Fruit fly (Drosophila melanogaster): ENCODE measurements around the gene CG42367.

The CG42367 gene

DNA sequence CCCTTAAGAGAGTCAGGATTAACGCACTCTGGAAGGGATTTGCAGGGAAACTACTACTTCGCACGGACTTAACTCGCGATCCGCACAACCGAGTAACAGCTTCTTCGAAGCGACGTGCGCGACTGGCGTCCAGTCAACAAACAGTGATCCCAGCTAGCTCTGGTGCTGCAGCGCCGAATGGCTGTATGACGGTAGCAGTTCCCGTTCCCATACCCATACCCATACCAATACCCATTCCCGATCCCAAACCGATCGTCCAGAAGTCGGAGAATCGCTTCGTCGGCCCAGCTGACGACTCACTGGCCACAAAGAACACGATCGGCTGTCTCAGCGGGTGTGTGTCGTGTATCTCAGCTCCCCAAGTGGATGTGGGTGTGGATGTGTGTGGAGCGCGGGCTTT lies 16.9 kb downstream of the CG42367 start, which contains the start of gene CG5853:
TSS of gene CG5853 (minus strand) at position 384 of the 400 bp plus-strand sequence.
- TF ChIP-seq Clk (GFP tag; optimal IDR thresholded peaks at IDR 0.05) = peak; percentile 25
- TF ChIP-seq CG11617 (GFP tag; optimal IDR thresholded peaks at IDR 0.05) = no peak
- no peak for TF ChIP-seq Crg-1 (GFP tag; optimal IDR thresholded peaks at IDR 0.05)
- peak; percentile 62 for TF ChIP-seq bab1 (GFP tag; optimal IDR thresholded peaks at IDR 0.05)
- no peak for TF ChIP-seq CG5204 (GFP tag; optimal IDR thresholded peaks at IDR 0.05)
- peak; percentile 18 for TF ChIP-seq toe (GFP tag; optimal IDR thresholded peaks at IDR 0.05)
- TF ChIP-seq CG7045 (GFP tag; optimal IDR thresholded peaks at IDR 0.05) = no peak
- TF ChIP-seq CG14711 (tag; optimal IDR thresholded peaks at IDR 0.05) = peak; percentile 11
- TF ChIP-seq tj (GFP tag; optimal IDR thresholded peaks at IDR 0.05) = peak; percentile 25
- peak; percentile 79 for TF ChIP-seq cic (GFP tag; optimal IDR thresholded peaks at IDR 0.05)
- peak; percentile 27 for TF ChIP-seq CG33017 (tag; optimal IDR thresholded peaks at IDR 0.05)
- TF ChIP-seq CG12768 (GFP tag; optimal IDR thresholded peaks at IDR 0.05) = peak; percentile 78
- TF ChIP-seq CG1620 (GFP tag; optimal IDR thresholded peaks at IDR 0.05) = no peak
- TF ChIP-seq ovo (GFP tag; optimal IDR thresholded peaks at IDR 0.05) = peak; percentile 37
- TF ChIP-seq Mnt (GFP tag; optimal IDR thresholded peaks at IDR 0.05) = peak; percentile 79
- peak; percentile 33 for TF ChIP-seq pad (GFP tag; optimal IDR thresholded peaks at IDR 0.05)
- TF ChIP-seq Hr96 (GFP tag; optimal IDR thresholded peaks at IDR 0.05) = peak; percentile 46
- TF ChIP-seq CG7101 (tag; optimal IDR thresholded peaks at IDR 0.05) = peak; percentile 26
- TF ChIP-seq kay (GFP tag; ENCODE audit: borderline replicate concordance) = no peak

DNA sequence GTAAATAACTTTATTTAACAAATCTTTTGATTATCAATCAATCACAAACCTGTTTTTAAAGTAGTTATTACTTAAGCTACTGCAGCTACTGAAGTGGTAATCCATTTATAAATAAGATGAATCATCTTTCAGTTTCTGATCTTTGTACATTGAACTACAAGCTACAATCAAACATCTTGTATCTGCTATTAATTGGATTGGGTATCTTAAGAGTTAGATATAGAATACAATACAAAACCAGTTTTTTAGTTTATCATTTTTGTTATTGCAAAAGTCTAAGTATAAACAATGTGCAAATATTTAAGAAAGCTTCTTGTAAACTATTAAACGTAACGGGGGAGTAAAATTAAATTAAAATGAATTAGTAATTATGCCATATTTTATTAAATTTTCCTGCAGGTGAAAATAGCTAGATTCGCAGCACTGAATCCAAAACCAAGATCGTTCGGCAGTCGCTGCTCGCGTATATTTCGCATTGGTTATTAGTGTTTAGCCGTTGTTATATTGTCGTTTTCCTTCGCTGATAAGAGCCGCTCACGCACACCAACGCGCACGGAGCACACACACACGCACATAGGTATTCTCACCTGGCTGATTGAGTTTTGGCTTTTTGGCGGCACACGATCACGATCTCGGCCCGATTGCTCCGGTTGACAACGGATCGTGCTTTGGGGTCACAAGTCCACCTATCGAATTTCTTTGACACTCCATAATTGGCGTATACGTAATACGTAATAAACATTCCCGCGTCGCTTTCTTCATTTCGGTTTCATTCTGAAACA lies 17.5 kb downstream of the CG42367 start:
- TF ChIP-seq CG11617 (GFP tag; optimal IDR thresholded peaks at IDR 0.05) (no peak), cic (GFP tag; optimal IDR thresholded peaks at IDR 0.05) (peak; percentile 47), CG33017 (tag; optimal IDR thresholded peaks at IDR 0.05) (no peak), CG12768 (GFP tag; optimal IDR thresholded peaks at IDR 0.05) (peak; percentile 68), Hr96 (GFP tag; optimal IDR thresholded peaks at IDR 0.05) (no peak), CG7045 (GFP tag; optimal IDR thresholded peaks at IDR 0.05) (no peak), bab1 (GFP tag; optimal IDR thresholded peaks at IDR 0.05) (no peak)

DNA sequence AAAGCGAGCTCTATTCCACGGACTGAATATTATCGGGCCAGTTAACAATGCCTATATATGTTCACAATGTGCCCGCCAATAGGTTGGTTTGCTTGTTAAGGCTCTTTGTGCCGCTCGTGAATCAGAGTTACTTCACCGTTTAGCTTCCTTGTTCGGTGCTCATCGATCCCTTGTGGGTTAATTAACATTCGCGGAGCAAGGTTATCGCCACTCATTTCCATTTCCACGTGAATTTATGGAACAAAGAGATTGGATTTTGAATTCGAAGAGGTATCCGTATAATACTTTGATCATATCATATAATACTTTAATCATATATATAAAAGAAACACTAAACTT lies 18.1 kb downstream of the CG42367 start:
- no peak for TF ChIP-seq Hr96 (GFP tag; optimal IDR thresholded peaks at IDR 0.05)
- TF ChIP-seq CG7101 (tag; optimal IDR thresholded peaks at IDR 0.05) = no peak
- no peak for TF ChIP-seq CG5204 (GFP tag; optimal IDR thresholded peaks at IDR 0.05)
- no peak for TF ChIP-seq toe (GFP tag; optimal IDR thresholded peaks at IDR 0.05)
- TF ChIP-seq Crg-1 (GFP tag; optimal IDR thresholded peaks at IDR 0.05) = no peak
- TF ChIP-seq CG1620 (GFP tag; optimal IDR thresholded peaks at IDR 0.05) = no peak
- no peak for TF ChIP-seq Clk (GFP tag; optimal IDR thresholded peaks at IDR 0.05)
- TF ChIP-seq tj (GFP tag; optimal IDR thresholded peaks at IDR 0.05) = no peak
- TF ChIP-seq CG7045 (GFP tag; optimal IDR thresholded peaks at IDR 0.05) = no peak
- TF ChIP-seq CG14711 (tag; optimal IDR thresholded peaks at IDR 0.05) = no peak
- TF ChIP-seq CG12768 (GFP tag; optimal IDR thresholded peaks at IDR 0.05) = no peak
- TF ChIP-seq CG11617 (GFP tag; optimal IDR thresholded peaks at IDR 0.05) = no peak
- no peak for TF ChIP-seq cic (GFP tag; optimal IDR thresholded peaks at IDR 0.05)
- no peak for TF ChIP-seq cnc (optimal IDR thresholded peaks at IDR 0.05)
- no peak for TF ChIP-seq Mnt (GFP tag; optimal IDR thresholded peaks at IDR 0.05)
- TF ChIP-seq pad (GFP tag; optimal IDR thresholded peaks at IDR 0.05) = no peak
- TF ChIP-seq CG33017 (tag; optimal IDR thresholded peaks at IDR 0.05) = no peak
- TF ChIP-seq bab1 (GFP tag; optimal IDR thresholded peaks at IDR 0.05) = no peak
- TF ChIP-seq kay (GFP tag; ENCODE audit: borderline replicate concordance) = no peak

dm6 chr2L:9949178-9950062 lies 19.0 kb downstream of the CG42367 start:
- TF ChIP-seq cnc (optimal IDR thresholded peaks at IDR 0.05) (no peak), pad (GFP tag; optimal IDR thresholded peaks at IDR 0.05) (no peak), CG7045 (GFP tag; optimal IDR thresholded peaks at IDR 0.05) (peak; percentile 0), ovo (GFP tag; optimal IDR thresholded peaks at IDR 0.05) (no peak), CG7101 (tag; optimal IDR thresholded peaks at IDR 0.05) (no peak), Clk (GFP tag; optimal IDR thresholded peaks at IDR 0.05) (no peak), CG12768 (GFP tag; optimal IDR thresholded peaks at IDR 0.05) (peak; percentile 72), CG33017 (tag; optimal IDR thresholded peaks at IDR 0.05) (no peak), Mnt (GFP tag; optimal IDR thresholded peaks at IDR 0.05) (no peak), bab1 (GFP tag; optimal IDR thresholded peaks at IDR 0.05) (no peak), cic (GFP tag; optimal IDR thresholded peaks at IDR 0.05) (peak; percentile 19)

DNA sequence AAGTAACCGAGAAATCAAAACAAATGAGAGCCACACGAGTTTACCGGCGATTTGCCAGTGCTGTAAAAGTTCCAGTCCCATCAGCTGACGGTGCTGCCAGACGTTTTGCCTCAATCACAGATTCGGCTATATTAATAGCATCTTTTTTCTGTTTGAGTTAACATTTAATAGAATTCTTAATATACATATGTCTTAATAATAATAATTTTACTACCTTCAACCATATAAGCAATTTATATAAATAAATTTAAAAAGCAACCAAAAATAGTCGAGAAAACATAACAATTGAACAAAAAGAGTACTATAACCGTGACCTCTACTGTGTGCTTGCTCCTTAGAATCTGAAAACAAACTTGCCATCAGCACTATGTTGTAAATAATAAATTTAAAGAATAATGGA lies 23.7 kb downstream of the CG42367 start, which contains the start of the genes CG13126 and CG4709:
TSS of gene CG13126 (minus strand) at position 63 of the 400 bp plus-strand sequence.
TSS of gene CG4709 (plus strand) at position 207 of the 400 bp plus-strand sequence.
- no peak for TF ChIP-seq CG5204 (GFP tag; optimal IDR thresholded peaks at IDR 0.05)
- peak; percentile 89 for TF ChIP-seq CG7045 (GFP tag; optimal IDR thresholded peaks at IDR 0.05)
- peak; percentile 89 for TF ChIP-seq CG33017 (tag; optimal IDR thresholded peaks at IDR 0.05)
- peak; percentile 89 for TF ChIP-seq CG11617 (GFP tag; optimal IDR thresholded peaks at IDR 0.05)
- peak; percentile 95 for TF ChIP-seq CG14711 (tag; optimal IDR thresholded peaks at IDR 0.05)
- peak; percentile 60 for TF ChIP-seq toe (GFP tag; optimal IDR thresholded peaks at IDR 0.05)
- TF ChIP-seq Mnt (GFP tag; optimal IDR thresholded peaks at IDR 0.05) = peak; percentile 85
- TF ChIP-seq bab1 (GFP tag; optimal IDR thresholded peaks at IDR 0.05) = peak; percentile 92
- peak; percentile 61 for TF ChIP-seq Clk (GFP tag; optimal IDR thresholded peaks at IDR 0.05)
- TF ChIP-seq Crg-1 (GFP tag; optimal IDR thresholded peaks at IDR 0.05) = peak; percentile 69
- peak; percentile 38 for TF ChIP-seq ovo (GFP tag; optimal IDR thresholded peaks at IDR 0.05)
- TF ChIP-seq CG12768 (GFP tag; optimal IDR thresholded peaks at IDR 0.05) = peak; percentile 90
- no peak for TF ChIP-seq CG1620 (GFP tag; optimal IDR thresholded peaks at IDR 0.05)
- peak; percentile 17 for TF ChIP-seq Hr96 (GFP tag; optimal IDR thresholded peaks at IDR 0.05)
- no peak for TF ChIP-seq cnc (optimal IDR thresholded peaks at IDR 0.05)
- peak; percentile 94 for TF ChIP-seq CG7101 (tag; optimal IDR thresholded peaks at IDR 0.05)
- peak; percentile 79 for TF ChIP-seq pad (GFP tag; optimal IDR thresholded peaks at IDR 0.05)
- peak; percentile 50 for TF ChIP-seq cic (GFP tag; optimal IDR thresholded peaks at IDR 0.05)
- peak; percentile 61 for TF ChIP-seq tj (GFP tag; optimal IDR thresholded peaks at IDR 0.05)
- TF ChIP-seq kay (GFP tag; ENCODE audit: borderline replicate concordance) = no peak

Measured in whole organism, adult.